Fruit fly (Drosophila melanogaster) whole organism, wandering third instar larva: Measurements from ENCODE around the gene Cyt-c-p.

Experiments used
- Dfd ChIP-seq: fragments of >200 bp; optimal IDR thresholded peaks from 2 replicates; lab custom pipeline; 2017; ENCODE audit warnings: missing biosample characterization, missing genetic modification characterization
- HLH106 ChIP-seq: fragments of 200-800 bp; optimal IDR thresholded peaks from 3 replicates; lab custom pipeline; 2019; ENCODE audit warnings: missing biosample characterization, mild to moderate bottlenecking, missing genetic modification characterization, moderate library complexity
- Hr78 ChIP-seq: fragments of >200 bp; optimal IDR thresholded peaks from 2 replicates; lab custom pipeline; 2017; ENCODE audit warnings: missing biosample characterization, missing genetic modification characterization
- Jra ChIP-seq: sonication (Bioruptor generic); optimal IDR thresholded peaks from 2 replicates; lab custom pipeline; 2016; ENCODE audit warnings: missing biosample characterization, missing genetic modification characterization
- Myc ChIP-seq: fragments of >200 bp; optimal IDR thresholded peaks from 2 replicates; lab custom pipeline; 2017
- OdsH ChIP-seq: fragments of 200-800 bp; sonication (Bioruptor generic); optimal IDR thresholded peaks from 2 replicates; lab custom pipeline; 2016; ENCODE audit warnings: missing biosample characterization, mild to moderate bottlenecking, missing genetic modification characterization
- Rel ChIP-seq, 2 experiments: fragments of 200-800 bp; sonication (Bioruptor generic) in 1 of 2; optimal IDR thresholded peaks; 2 replicates in 1 of 2; 3 replicates in 1 of 2; lab custom pipeline; 2016 to 2019; ENCODE audit warnings: mild to moderate bottlenecking in 2 of 2, missing biosample characterization in 2 of 2, missing genetic modification characterization in 2 of 2, moderate library complexity in 1 of 2
- dl ChIP-seq, 2 experiments: fragments of 175-275, 200-275 bp in 1 of 2; fragments of 200-275 bp in 1 of 2; sonication (Bioruptor generic); optimal IDR thresholded peaks; lab custom pipeline; 2018; ENCODE audit warnings: mild to moderate bottlenecking in 2 of 2, missing biosample characterization in 2 of 2, missing genetic modification characterization in 2 of 2, moderate library complexity in 2 of 2; ENCODE audit not compliant: partially characterized antibody in 2 of 2, insufficient read depth in 1 of 2
- dsf ChIP-seq: sonication (Bioruptor generic); optimal IDR thresholded peaks from 2 replicates; lab custom pipeline; 2016; ENCODE audit warnings: missing biosample characterization, missing genetic modification characterization, borderline replicate concordance
- h ChIP-seq: fragments of 200-800 bp; sonication (Bioruptor generic); optimal IDR thresholded peaks from 3 replicates; lab custom pipeline; 2016; ENCODE audit warnings: missing biosample characterization, mild to moderate bottlenecking, missing genetic modification characterization
- jim ChIP-seq: fragments of 175-275, 200-325 bp; sonication (Bioruptor generic); optimal IDR thresholded peaks from 2 replicates; lab custom pipeline; 2016; ENCODE audit warnings: missing biosample characterization, mild to moderate bottlenecking, missing genetic modification characterization
- lola ChIP-seq: fragments of >200 bp; optimal IDR thresholded peaks from 2 replicates; lab custom pipeline; 2017; ENCODE audit warnings: missing biosample characterization, missing genetic modification characterization
- pan ChIP-seq: fragments of >200 bp; optimal IDR thresholded peaks from 2 replicates; lab custom pipeline; 2017
- usp ChIP-seq: fragments of >200 bp; optimal IDR thresholded peaks from 2 replicates; lab custom pipeline; 2017; ENCODE audit warnings: missing biosample characterization, missing genetic modification characterization

dm6 chr2L:16766070-16766752 is 46.5 kb downstream of the Cyt-c-p start, which contains the start of gene Mhc:
- TF ChIP-seq Dfd (no peak), Myc (no peak), lola (GFP tag; lab: Kevin White, UChicago) (no peak), usp (no peak), OdsH (GFP tag; lab: Kevin White, UChicago) (no peak), pan (no peak), h (GFP tag; lab: Kevin White, UChicago) (no peak), Hr78 (GFP tag; lab: Kevin White, UChicago) (no peak), jim (no peak), dsf (GFP tag; lab: Kevin White, UChicago) (no peak), dl (GFP tag; optimal IDR thresholded peaks at IDR 0.05; lab: Kevin White, UChicago; ENCODE audit: insufficient read depth in 1 of 2, partially characterized antibody in 2 of 2) (no peak), Rel (GFP tag; optimal IDR thresholded peaks at IDR 0.05; lab: Kevin White, UChicago) (no peak), Rel (tag; optimal IDR thresholded peaks at IDR 0.05; lab: Kevin White, UChicago) (no peak), HLH106 (tag; lab: Kevin White, UChicago) (no peak), Jra (GFP tag; lab: Kevin White, UChicago) (no peak)
